Worm (Caenorhabditis elegans) whole organism, early embryonic: Measurements from ENCODE around the gene clec-9.

Experiments
- B0310.2 ChIP-seq: sonication (generic microtip); optimal IDR thresholded peaks from 2 replicates; lab custom pipeline; 2016; ENCODE audit warnings: mild to moderate bottlenecking, missing genetic modification characterization, missing compliant biosample characterization
- F13C5.2 ChIP-seq: sonication (generic microtip); optimal IDR thresholded peaks from 2 replicates; lab custom pipeline; 2017; ENCODE audit warnings: mild to moderate bottlenecking, missing genetic modification characterization, inconsistent platforms, missing compliant biosample characterization
- aly-1 ChIP-seq: sonication (generic microtip); optimal IDR thresholded peaks from 2 replicates; lab custom pipeline; 2016; ENCODE audit warnings: missing genetic modification characterization, missing compliant biosample characterization
- ama-1 ChIP-seq: fragments of 150-350 bp; optimal IDR thresholded peaks from 2 replicates; lab custom pipeline; 2014
- ceh-13 ChIP-seq: fragments of 200-800 bp; sonication (Bioruptor generic); optimal IDR thresholded peaks from 2 replicates; lab custom pipeline; 2018; ENCODE audit warnings: mild to moderate bottlenecking, missing genetic modification characterization, missing compliant biosample characterization
- ceh-36 ChIP-seq: sonication (generic microtip); optimal IDR thresholded peaks from 2 replicates; lab custom pipeline; 2016; ENCODE audit warnings: missing genetic modification characterization, inconsistent platforms, missing compliant biosample characterization
- flt-1 ChIP-seq: fragments of 200-800 bp; sonication (Bioruptor generic); IDR thresholded peaks from 2 replicates; pipeline ENCODE4 v1.3.6; 2022; ENCODE audit warnings: missing genetic modification characterization, missing compliant biosample characterization
- hmbx-1 ChIP-seq: sonication (generic microtip); optimal IDR thresholded peaks from 2 replicates; lab custom pipeline; 2016; ENCODE audit warnings: mild to moderate bottlenecking, missing genetic modification characterization, missing compliant biosample characterization
- hnd-1 ChIP-seq: sonication (generic microtip); optimal IDR thresholded peaks from 2 replicates; lab custom pipeline; 2016; ENCODE audit warnings: missing genetic modification characterization, missing compliant biosample characterization
- pes-1 ChIP-seq: fragments of 200-800 bp; sonication (Bioruptor generic); IDR thresholded peaks from 2 replicates; pipeline ENCODE4 v1.3.6; 2022; ENCODE audit warnings: missing genetic modification reagents, missing genetic modification characterization, missing compliant biosample characterization
- scrt-1 ChIP-seq: fragments of 200-800 bp; sonication (Bioruptor generic); IDR thresholded peaks from 2 replicates; pipeline ENCODE4 v1.3.6; 2022; ENCODE audit warnings: missing genetic modification characterization, missing compliant biosample characterization
- sea-1 ChIP-seq: fragments of 200-800 bp; sonication (Bioruptor generic); conservative IDR thresholded peaks from 2 replicates; pipeline ENCODE4 v1.3.6; 2022; ENCODE audit warnings: missing genetic modification characterization, missing compliant biosample characterization
- tbx-37 ChIP-seq: fragments of 200-800 bp; sonication (Bioruptor generic); conservative IDR thresholded peaks from 2 replicates; pipeline ENCODE4 v1.3.6; 2022; ENCODE audit warnings: missing genetic modification reagents, missing genetic modification characterization, missing compliant biosample characterization
- tra-4 ChIP-seq: sonication (generic microtip); optimal IDR thresholded peaks from 2 replicates; lab custom pipeline; 2017; ENCODE audit warnings: missing genetic modification characterization, missing compliant biosample characterization

- TF ChIP-seq pes-1 (GFP tag; lab: Robert Waterston, UW) (no peak), tbx-37 (GFP tag; lab: Robert Waterston, UW) (no peak), tra-4 (no peak), ama-1 (lab: Kevin White, UChicago) (no peak), scrt-1 (GFP tag; lab: Robert Waterston, UW) (no peak), hmbx-1 (tag; lab: Kevin White, UChicago) (no peak), F13C5.2 (tag; lab: Kevin White, UChicago) (no peak), hnd-1 (tag; lab: Kevin White, UChicago) (no peak), flt-1 (GFP tag; lab: Robert Waterston, UW) (no peak), B0310.2 (tag; lab: Kevin White, UChicago) (no peak), aly-1 (tag; lab: Kevin White, UChicago) (no peak), ceh-36 (tag; lab: Kevin White, UChicago) (no peak), sea-1 (no peak), ceh-13 (GFP tag; lab: Kevin White, UChicago) (no peak)
These were observed 22.0 kb upstream of the clec-9 start, which contains the start of gene fbxa-127 for ce11 chrV:16728431-16728830.
